Fruit fly (Drosophila melanogaster) whole organism, embryonic: ENCODE results near the gene CG33160.

Source experiments
- Ada2b ChIP-seq: fragments of 200-800 bp; sonication (Bioruptor generic); IDR thresholded peaks from 2 replicates; pipeline ENCODE4 v1.3.6; 2022; ENCODE audit warnings: missing biosample characterization, missing genetic modification characterization
- CG10543 ChIP-seq: fragments of 200-800 bp; sonication (Bioruptor generic); optimal IDR thresholded peaks from 3 replicates; lab custom pipeline; 2017; ENCODE audit warnings: missing biosample characterization, mild to moderate bottlenecking, missing genetic modification characterization, moderate library complexity
- CG11247 ChIP-seq: fragments of 200-800 bp; sonication (Bioruptor generic); IDR thresholded peaks from 2 replicates; pipeline ENCODE4 v1.3.6; 2022; ENCODE audit warnings: missing biosample characterization, missing genetic modification characterization
- CG11696 ChIP-seq: fragments of 200-800 bp; sonication (Bioruptor generic); IDR thresholded peaks from 2 replicates; pipeline ENCODE4 v1.3.6; 2022; ENCODE audit warnings: missing biosample characterization, missing genetic modification characterization
- CG11723 ChIP-seq: fragments of 200-800 bp; sonication (Bioruptor generic); optimal IDR thresholded peaks from 2 replicates; lab custom pipeline; 2017; ENCODE audit warnings: missing biosample characterization, mild to moderate bottlenecking, missing genetic modification characterization
- CG12155 ChIP-seq: fragments of 200-800 bp; sonication (Bioruptor generic); optimal IDR thresholded peaks from 3 replicates; lab custom pipeline; 2016; ENCODE audit warnings: missing biosample characterization, missing genetic modification characterization
- CG12659 ChIP-seq: fragments of 200-800 bp; sonication (Bioruptor generic); optimal IDR thresholded peaks from 3 replicates; lab custom pipeline; 2017; ENCODE audit warnings: mild to moderate bottlenecking, missing biosample characterization, missing genetic modification reagents, missing genetic modification characterization
- CG13894 ChIP-seq: fragments of 200-800 bp; sonication (Bioruptor generic); optimal IDR thresholded peaks from 3 replicates; lab custom pipeline; 2018; ENCODE audit warnings: missing biosample characterization, mild to moderate bottlenecking, missing genetic modification characterization, moderate library complexity
- CG14710 ChIP-seq: fragments of 200-800 bp; sonication (Bioruptor generic); optimal IDR thresholded peaks from 3 replicates; lab custom pipeline; 2019; ENCODE audit warnings: missing biosample characterization, mild to moderate bottlenecking, missing genetic modification characterization, moderate library complexity
- CG14860 ChIP-seq: fragments of 200-800 bp; sonication (Bioruptor generic); IDR thresholded peaks from 3 replicates; pipeline ENCODE4 v1.3.6; 2022; ENCODE audit warnings: missing biosample characterization, missing genetic modification characterization; ENCODE audit not compliant: partially characterized antibody
- CG15269 ChIP-seq: fragments of 200-800 bp; sonication (Bioruptor generic); optimal IDR thresholded peaks from 2 replicates; lab custom pipeline; 2018; ENCODE audit warnings: missing biosample characterization, mild to moderate bottlenecking, missing genetic modification characterization, moderate library complexity
- CG32532 ChIP-seq: fragments of 200-800 bp; sonication (Bioruptor generic); IDR thresholded peaks from 2 replicates; pipeline ENCODE4 v1.3.6; 2022; ENCODE audit warnings: missing biosample characterization, missing genetic modification characterization
- CG33213 ChIP-seq: fragments of 200-800 bp; sonication (Bioruptor generic); optimal IDR thresholded peaks from 3 replicates; lab custom pipeline; 2016; ENCODE audit warnings: missing biosample characterization, missing genetic modification characterization
- CG34376 ChIP-seq: fragments of 200-800 bp; sonication (Bioruptor generic); optimal IDR thresholded peaks from 2 replicates; lab custom pipeline; 2018; ENCODE audit warnings: missing biosample characterization, mild to moderate bottlenecking, missing genetic modification characterization
- CG4730 ChIP-seq: fragments of 200-800 bp; sonication (Bioruptor generic); IDR thresholded peaks from 2 replicates; pipeline ENCODE4 v1.3.6; 2022; ENCODE audit warnings: missing biosample characterization, missing genetic modification characterization
- CG4854 ChIP-seq: fragments of 200-800 bp; sonication (Bioruptor generic); optimal IDR thresholded peaks from 2 replicates; lab custom pipeline; 2016; ENCODE audit warnings: missing biosample characterization, missing genetic modification characterization, inconsistent platforms
- CG5953 ChIP-seq: fragments of 200-800 bp; sonication (Bioruptor generic); IDR thresholded peaks from 2 replicates; pipeline ENCODE4 v1.3.6; 2022; ENCODE audit warnings: missing biosample characterization, missing genetic modification characterization
- CG6854 ChIP-seq: fragments of 200-800 bp; sonication (Bioruptor generic); optimal IDR thresholded peaks from 3 replicates; lab custom pipeline; 2017; ENCODE audit warnings: missing biosample characterization, mild to moderate bottlenecking, missing genetic modification characterization
- CG7786 ChIP-seq: fragments of 200-800 bp; sonication (Bioruptor generic); optimal IDR thresholded peaks from 2 replicates; lab custom pipeline; 2016; ENCODE audit warnings: missing biosample characterization, missing genetic modification characterization
- CG7928 ChIP-seq: fragments of 200-800 bp; sonication (Bioruptor generic); optimal IDR thresholded peaks from 2 replicates; lab custom pipeline; 2017; ENCODE audit warnings: missing biosample characterization, mild to moderate bottlenecking, missing genetic modification characterization
- CG8478 ChIP-seq: fragments of >200 bp; optimal IDR thresholded peaks from 2 replicates; lab custom pipeline; 2018
- CG8924 ChIP-seq: fragments of 200-800 bp; optimal IDR thresholded peaks from 3 replicates; lab custom pipeline; 2019; ENCODE audit warnings: missing biosample characterization, mild to moderate bottlenecking, missing genetic modification characterization, moderate library complexity
- CG9932 ChIP-seq: fragments of 200-800 bp; sonication (Bioruptor generic); IDR thresholded peaks from 2 replicates; pipeline ENCODE4 v1.3.6; 2022; ENCODE audit warnings: missing biosample characterization, missing genetic modification characterization
- Dbx ChIP-seq: fragments of 200-800 bp; sonication (Bioruptor generic); IDR thresholded peaks from 3 replicates; pipeline ENCODE4 v1.3.6; 2022; ENCODE audit warnings: missing biosample characterization, missing genetic modification characterization
- Dek ChIP-seq: fragments of 200-800 bp; sonication (Bioruptor generic); optimal IDR thresholded peaks from 3 replicates; lab custom pipeline; 2019; ENCODE audit warnings: missing biosample characterization, mild to moderate bottlenecking, missing genetic modification characterization, moderate library complexity
- Dll ChIP-seq: fragments of 200-800 bp; sonication (Bioruptor generic); IDR thresholded peaks from 4 replicates; pipeline ENCODE4 v1.3.6; 2022; ENCODE audit warnings: missing biosample characterization, missing genetic modification characterization; ENCODE audit not compliant: partially characterized antibody
- Hmr ChIP-seq: fragments of 200-800 bp; sonication (Bioruptor generic); optimal IDR thresholded peaks from 3 replicates; lab custom pipeline; 2017; ENCODE audit warnings: mild to moderate bottlenecking, missing biosample characterization, missing genetic modification reagents, missing genetic modification characterization
- Jarid2 ChIP-seq: fragments of 200-800 bp; sonication (Bioruptor generic); optimal IDR thresholded peaks from 3 replicates; lab custom pipeline; 2017; ENCODE audit warnings: mild to moderate bottlenecking, missing biosample characterization, missing genetic modification reagents, missing genetic modification characterization
- MBD-R2 ChIP-seq: fragments of 200-800 bp; sonication (Bioruptor generic); IDR thresholded peaks from 2 replicates; pipeline ENCODE4 v1.3.6; 2022; ENCODE audit warnings: missing biosample characterization, missing genetic modification characterization
- Nf-YC ChIP-seq: fragments of 200-800 bp; optimal IDR thresholded peaks from 3 replicates; lab custom pipeline; 2019; ENCODE audit warnings: missing biosample characterization, mild to moderate bottlenecking, missing genetic modification characterization, moderate library complexity
- Opbp ChIP-seq: fragments of 200-800 bp; sonication (Bioruptor generic); IDR thresholded peaks from 3 replicates; pipeline ENCODE4 v1.3.6; 2022; ENCODE audit warnings: missing biosample characterization, missing genetic modification characterization; ENCODE audit not compliant: partially characterized antibody
- Pdp1 ChIP-seq, 2 experiments: fragments of 200-800 bp; sonication (Bioruptor generic); optimal IDR thresholded peaks; 3 replicates each; lab custom pipeline; 2016; ENCODE audit warnings: missing biosample characterization in 2 of 2, missing genetic modification characterization in 2 of 2, mild to moderate bottlenecking in 1 of 2, moderate library complexity in 1 of 2
- Rx ChIP-seq: fragments of 200-800 bp; sonication (Bioruptor generic); IDR thresholded peaks from 2 replicates; pipeline ENCODE4 v1.3.6; 2022; ENCODE audit warnings: missing biosample characterization, missing genetic modification characterization
- Sin3A ChIP-seq: fragments of >200 bp; optimal IDR thresholded peaks from 2 replicates; lab custom pipeline; 2018
- Tbp ChIP-seq: fragments of >200 bp; optimal IDR thresholded peaks from 2 replicates; lab custom pipeline; 2018; ENCODE audit warnings: missing biosample characterization, missing genetic modification characterization
- Xbp1 ChIP-seq: fragments of 200-800 bp; sonication (Bioruptor generic); optimal IDR thresholded peaks from 3 replicates; lab custom pipeline; 2016; ENCODE audit warnings: missing biosample characterization, mild to moderate bottlenecking, missing genetic modification characterization
- crp ChIP-seq, 2 experiments: fragments of 200-800 bp; sonication (Bioruptor generic); optimal IDR thresholded peaks; 2 replicates in 1 of 2; 3 replicates in 1 of 2; lab custom pipeline; 2017; ENCODE audit warnings: missing biosample characterization in 2 of 2, missing genetic modification characterization in 2 of 2, mild to moderate bottlenecking in 1 of 2, moderate library complexity in 1 of 2
- gem ChIP-seq: fragments of 200-800 bp; sonication (Bioruptor generic); optimal IDR thresholded peaks from 2 replicates; lab custom pipeline; 2019; ENCODE audit warnings: missing biosample characterization, mild to moderate bottlenecking, missing genetic modification characterization, moderate library complexity
- gro ChIP-seq: fragments of 200-800 bp; sonication (Bioruptor generic); optimal IDR thresholded peaks from 2 replicates; lab custom pipeline; 2016; ENCODE audit warnings: missing biosample characterization, missing genetic modification characterization
- inv ChIP-seq: fragments of 200-800 bp; sonication (Bioruptor generic); IDR thresholded peaks from 2 replicates; pipeline ENCODE4 v1.3.6; 2022; ENCODE audit warnings: missing biosample characterization, missing genetic modification characterization; ENCODE audit not compliant: partially characterized antibody
- jumu ChIP-seq: fragments of 200-800 bp; sonication (Bioruptor generic); optimal IDR thresholded peaks from 3 replicates; lab custom pipeline; 2016; ENCODE audit warnings: missing biosample characterization, missing genetic modification characterization
- ken ChIP-seq: fragments of 200-800 bp; sonication (Bioruptor generic); IDR thresholded peaks from 3 replicates; pipeline ENCODE4 v1.3.6; 2022; ENCODE audit warnings: missing biosample characterization, missing genetic modification characterization
- lmd ChIP-seq: fragments of 200-800 bp; sonication (Bioruptor generic); IDR thresholded peaks from 2 replicates; pipeline ENCODE4 v1.3.6; 2022; ENCODE audit warnings: missing biosample characterization, missing genetic modification characterization
- pan ChIP-seq, 4 experiments: fragments of >200 bp in 3 of 4; fragments of 200-800 bp in 1 of 4; sonication (Bioruptor generic) in 1 of 4; optimal IDR thresholded peaks in 3 of 4; IDR thresholded peaks in 1 of 4; 2 replicates each; pipeline versions ENCODE4 v1.3.6 to Lab custom; 2017 to 2022; ENCODE audit warnings: missing biosample characterization in 2 of 4, missing genetic modification characterization in 2 of 4, mixed read lengths in 1 of 4
- pfk ChIP-seq: fragments of 200-800 bp; sonication (Bioruptor generic); optimal IDR thresholded peaks from 2 replicates; lab custom pipeline; 2018; ENCODE audit warnings: missing biosample characterization, mild to moderate bottlenecking, missing genetic modification characterization, moderate library complexity
- scrt ChIP-seq: fragments of 200-800 bp; sonication (Bioruptor generic); optimal IDR thresholded peaks from 2 replicates; lab custom pipeline; 2018; ENCODE audit warnings: missing biosample characterization, mild to moderate bottlenecking, missing genetic modification characterization, moderate library complexity
- slp2 ChIP-seq: fragments of 200-800 bp; sonication (Bioruptor generic); optimal IDR thresholded peaks from 2 replicates; lab custom pipeline; 2016; ENCODE audit warnings: missing biosample characterization, missing genetic modification characterization
- tin ChIP-seq: fragments of 200-800 bp; sonication (Bioruptor generic); optimal IDR thresholded peaks from 3 replicates; lab custom pipeline; 2016; ENCODE audit warnings: missing biosample characterization, missing genetic modification characterization
- usp ChIP-seq: fragments of >200 bp; optimal IDR thresholded peaks from 2 replicates; lab custom pipeline; 2017; ENCODE audit warnings: missing biosample characterization, missing genetic modification characterization
- zen2 ChIP-seq: fragments of 200-800 bp; sonication (Bioruptor generic); IDR thresholded peaks from 3 replicates; pipeline ENCODE4 v1.3.6; 2022; ENCODE audit warnings: missing biosample characterization, missing genetic modification characterization; ENCODE audit not compliant: partially characterized antibody

Gene CG33160

dm6 chr3L:3197464-3197863 is 8.7 kb downstream of the CG33160 start, which contains the start of gene CG14966 (continued):
- TF ChIP-seq CG11723, result no peak
- peak; percentile 62 for TF ChIP-seq CG12659 (GFP tag; lab: Kevin White, UChicago)
- TF ChIP-seq CG14860, result peak; percentile 73
- TF ChIP-seq CG32532 (GFP tag; lab: Robert Waterston, UW), result peak; percentile 68
- TF ChIP-seq Ada2b (GFP tag; lab: Robert Waterston, UW), result 0 out of 2 replicates have a peak, but pooled peaks have one; percentile 28
- TF ChIP-seq CG11247 (GFP tag; lab: Robert Waterston, UW), result no peak
- no peak for TF ChIP-seq Rx
- peak; percentile 57 for TF ChIP-seq CG14710 (tag; lab: Kevin White, UChicago)
- peak; percentile 52 for TF ChIP-seq Xbp1 (GFP tag; lab: Kevin White, UChicago)
- peak; percentile 78 for TF ChIP-seq inv (GFP tag; lab: Robert Waterston, UW)
- TF ChIP-seq MBD-R2, result peak; percentile 97
- TF ChIP-seq tin (GFP tag; lab: Kevin White, UChicago), result peak; percentile 39
- TF ChIP-seq crp (GFP tag; optimal IDR thresholded peaks at IDR 0.05; lab: Kevin White, UChicago), result peak; percentile 84 to 98
- TF ChIP-seq Hmr (GFP tag; lab: Kevin White, UChicago), result peak; percentile 27
- TF ChIP-seq slp2 (GFP tag; lab: Kevin White, UChicago), result no peak
- no peak for TF ChIP-seq ken (GFP tag; lab: Robert Waterston, UW)
- TF ChIP-seq CG15269, result peak; percentile 12
- TF ChIP-seq CG8478, result no peak
- TF ChIP-seq CG4730, result no peak
- peak; percentile 64 for TF ChIP-seq Nf-YC
- no peak for TF ChIP-seq Jarid2 (GFP tag; lab: Kevin White, UChicago)
- TF ChIP-seq lmd (GFP tag; lab: Robert Waterston, UW), result no peak
- TF ChIP-seq CG8924 (tag; lab: Kevin White, UChicago), result no peak
- peak; percentile 79 for TF ChIP-seq CG34376 (GFP tag; lab: Kevin White, UChicago)
- peak; percentile 80 for TF ChIP-seq zen2
- peak; percentile 33 for TF ChIP-seq gem (tag; lab: Kevin White, UChicago)
- peak; percentile 96 for TF ChIP-seq scrt (GFP tag; lab: Kevin White, UChicago)
- peak; percentile 32 for TF ChIP-seq CG12155
- TF ChIP-seq CG6854 (GFP tag; lab: Kevin White, UChicago), result no peak
- peak; percentile 19 for TF ChIP-seq CG4854 (GFP tag; lab: Kevin White, UChicago)
- peak; percentile 9 for TF ChIP-seq jumu (GFP tag; lab: Kevin White, UChicago)
- TF ChIP-seq CG10543 (GFP tag; lab: Kevin White, UChicago), result peak; percentile 13
- peak; percentile 78 for TF ChIP-seq CG9932
- peak; percentile 97 for TF ChIP-seq CG7928 (GFP tag; lab: Kevin White, UChicago)
- TF ChIP-seq CG13894 (tag; lab: Kevin White, UChicago), result peak; percentile 58
- TF ChIP-seq pan (optimal IDR thresholded peaks at IDR 0.05; lab: Kevin White, UChicago), result no peak
- TF ChIP-seq pan (GFP tag; optimal IDR thresholded peaks at IDR 0.05 in 1 of 2, IDR thresholded peaks at IDR 0.05 in 1 of 2), result no peak
- TF ChIP-seq Dek, result peak; percentile 53
- peak; percentile 0 for TF ChIP-seq CG7786 (GFP tag; lab: Kevin White, UChicago)
- TF ChIP-seq Dbx, result peak; percentile 57; the same call in 2 of the 3 replicates
- TF ChIP-seq pfk (GFP tag; lab: Kevin White, UChicago), result peak; percentile 11
- TF ChIP-seq CG33213 (GFP tag; lab: Kevin White, UChicago), result peak; percentile 30
- no peak for TF ChIP-seq Tbp
- TF ChIP-seq CG5953 (GFP tag; lab: Robert Waterston, UW), result no peak
- TF ChIP-seq CG11696 (GFP tag; lab: Robert Waterston, UW), result no peak
- peak; percentile 24 for TF ChIP-seq Sin3A (lab: Kevin White, UChicago)
- no peak for TF ChIP-seq usp (GFP tag; lab: Kevin White, UChicago)
- peak; percentile 87 for TF ChIP-seq Opbp (GFP tag; lab: Robert Waterston, UW)
- peak in 1 of 2 experiments; percentile 47 for TF ChIP-seq Pdp1 (GFP tag; optimal IDR thresholded peaks at IDR 0.05; lab: Kevin White, UChicago)
- peak; percentile 58 for TF ChIP-seq gro (GFP tag; lab: Kevin White, UChicago)
- TF ChIP-seq Dll (GFP tag; lab: Robert Waterston, UW), result peak; percentile 91
